Fruit fly (Drosophila melanogaster) whole organism, adult: ENCODE data around the gene Muc30E.

ENCODE experiments used
- CG11617 ChIP-seq: fragments of 200-800 bp; sonication (Bioruptor generic); optimal IDR thresholded peaks from 2 replicates; lab custom pipeline; 2017; ENCODE audit warnings: mild to moderate bottlenecking, missing biosample characterization, missing genetic modification reagents, missing genetic modification characterization
- CG12768 ChIP-seq: fragments of 200-800 bp; sonication (Bioruptor generic); optimal IDR thresholded peaks from 2 replicates; lab custom pipeline; 2017; ENCODE audit warnings: missing biosample characterization, missing genetic modification characterization, mild to moderate bottlenecking, moderate library complexity, missing genetic modification reagents
- CG14711 ChIP-seq: fragments of 200-800 bp; sonication (Bioruptor generic); optimal IDR thresholded peaks from 2 replicates; lab custom pipeline; 2018; ENCODE audit warnings: missing biosample characterization, mild to moderate bottlenecking, missing genetic modification characterization, moderate library complexity
- CG1620 ChIP-seq: fragments of 200-800 bp; sonication (Bioruptor generic); optimal IDR thresholded peaks from 2 replicates; lab custom pipeline; 2016; ENCODE audit warnings: missing biosample characterization, missing genetic modification characterization
- CG33017 ChIP-seq: fragments of 200-800 bp; sonication (Bioruptor generic); optimal IDR thresholded peaks from 2 replicates; lab custom pipeline; 2018; ENCODE audit warnings: missing biosample characterization, mild to moderate bottlenecking, missing genetic modification characterization, moderate library complexity
- CG5204 ChIP-seq: fragments of 200-800 bp; sonication (Bioruptor generic); optimal IDR thresholded peaks from 2 replicates; lab custom pipeline; 2016; ENCODE audit warnings: missing biosample characterization, missing genetic modification characterization
- CG7045 ChIP-seq: fragments of 200-800 bp; sonication (Bioruptor generic); optimal IDR thresholded peaks from 2 replicates; lab custom pipeline; 2017; ENCODE audit warnings: missing biosample characterization, mild to moderate bottlenecking, missing genetic modification characterization
- CG7101 ChIP-seq: fragments of 200-800 bp; sonication (Bioruptor generic); optimal IDR thresholded peaks from 2 replicates; lab custom pipeline; 2018; ENCODE audit warnings: missing biosample characterization, mild to moderate bottlenecking, missing genetic modification characterization, moderate library complexity
- Clk ChIP-seq: fragments of 200-800 bp; sonication (Bioruptor generic); optimal IDR thresholded peaks from 2 replicates; lab custom pipeline; 2017; ENCODE audit warnings: missing biosample characterization, missing genetic modification characterization
- Crg-1 ChIP-seq: fragments of 200-800 bp; sonication (Bioruptor generic); optimal IDR thresholded peaks from 2 replicates; lab custom pipeline; 2016; ENCODE audit warnings: missing biosample characterization, missing genetic modification characterization
- Hr96 ChIP-seq: fragments of 200-800 bp; sonication (Bioruptor generic); optimal IDR thresholded peaks from 2 replicates; lab custom pipeline; 2016; ENCODE audit warnings: missing biosample characterization, missing genetic modification characterization
- Mnt ChIP-seq: fragments of 200-800 bp; sonication (Bioruptor generic); optimal IDR thresholded peaks from 2 replicates; lab custom pipeline; 2016; ENCODE audit warnings: missing biosample characterization, mild to moderate bottlenecking, missing genetic modification characterization
- bab1 ChIP-seq: fragments of 200-800 bp; sonication (Bioruptor generic); optimal IDR thresholded peaks from 3 replicates; lab custom pipeline; 2019; ENCODE audit warnings: missing biosample characterization, mild to moderate bottlenecking, missing genetic modification characterization, moderate library complexity
- cic ChIP-seq: fragments of 200-800 bp; sonication (Bioruptor generic); optimal IDR thresholded peaks from 2 replicates; lab custom pipeline; 2017; ENCODE audit warnings: missing biosample characterization, mild to moderate bottlenecking, missing genetic modification characterization, moderate library complexity
- cnc ChIP-seq, 2 experiments: fragments of >200 bp; optimal IDR thresholded peaks; 2 replicates each; lab custom pipeline; 2017
- kay ChIP-seq: fragments of 200-800 bp; sonication (Bioruptor generic); peaks from one replicate; lab custom pipeline; 2016; ENCODE audit warnings: missing biosample characterization, missing genetic modification characterization, borderline replicate concordance
- ovo ChIP-seq: fragments of 200-800 bp; sonication (Bioruptor generic); optimal IDR thresholded peaks from 2 replicates; lab custom pipeline; 2016; ENCODE audit warnings: missing biosample characterization, missing genetic modification characterization
- pad ChIP-seq: fragments of 200-800 bp; sonication (Bioruptor generic); optimal IDR thresholded peaks from 3 replicates; lab custom pipeline; 2017; ENCODE audit warnings: missing biosample characterization, missing genetic modification characterization, mild to moderate bottlenecking, moderate library complexity, missing genetic modification reagents
- tj ChIP-seq: fragments of 200-800 bp; sonication (Bioruptor generic); optimal IDR thresholded peaks from 3 replicates; lab custom pipeline; 2017; ENCODE audit warnings: missing biosample characterization, mild to moderate bottlenecking, missing genetic modification characterization, moderate library complexity
- toe ChIP-seq: fragments of 200-800 bp; sonication (Bioruptor generic); optimal IDR thresholded peaks from 2 replicates; lab custom pipeline; 2016; ENCODE audit warnings: missing biosample characterization, missing genetic modification characterization

The Muc30E gene

dm6 chr2L:9903028-9903427 lies at the start of gene Muc30E:
TSS of gene Muc30E (minus strand) at chr2L:9903128.
- TF ChIP-seq CG7045 (GFP tag; lab: Kevin White, UChicago): no peak
- TF ChIP-seq pad (GFP tag; lab: Kevin White, UChicago): no peak
- TF ChIP-seq ovo (GFP tag; lab: Kevin White, UChicago): no peak
- TF ChIP-seq kay: no peak
- TF ChIP-seq CG1620: no peak
- TF ChIP-seq CG11617 (GFP tag; lab: Kevin White, UChicago): no peak
- no peak for TF ChIP-seq CG33017 (tag; lab: Kevin White, UChicago)
- no peak for TF ChIP-seq toe (GFP tag; lab: Kevin White, UChicago)
- TF ChIP-seq cnc (optimal IDR thresholded peaks at IDR 0.05; lab: Kevin White, UChicago): no peak
- no peak for TF ChIP-seq bab1 (GFP tag; lab: Kevin White, UChicago)
- no peak for TF ChIP-seq cic (GFP tag; lab: Kevin White, UChicago)
- TF ChIP-seq tj: no peak
- TF ChIP-seq Mnt (GFP tag; lab: Kevin White, UChicago): no peak
- TF ChIP-seq CG7101 (tag; lab: Kevin White, UChicago): no peak
- no peak for TF ChIP-seq Hr96
- no peak for TF ChIP-seq Clk (GFP tag; lab: Kevin White, UChicago)
- no peak for TF ChIP-seq CG5204 (GFP tag; lab: Kevin White, UChicago)
- TF ChIP-seq CG14711 (tag; lab: Kevin White, UChicago): no peak
- no peak for TF ChIP-seq CG12768 (GFP tag; lab: Kevin White, UChicago)

- TF ChIP-seq cic (GFP tag; lab: Kevin White, UChicago) (peak; percentile 19), Clk (GFP tag; lab: Kevin White, UChicago) (no peak), Hr96 (no peak), CG12768 (GFP tag; lab: Kevin White, UChicago) (peak; percentile 72), CG7045 (GFP tag; lab: Kevin White, UChicago) (peak; percentile 0), tj (no peak), pad (GFP tag; lab: Kevin White, UChicago) (no peak)
Observed at dm6 chr2L:9949178-9950062, 46.5 kb upstream of the Muc30E start.

dm6 chr2L:9948520-9948858 lies 45.6 kb upstream of the Muc30E start:
- no peak for TF ChIP-seq CG5204 (GFP tag; lab: Kevin White, UChicago)
- no peak for TF ChIP-seq kay
- TF ChIP-seq CG33017 (tag; lab: Kevin White, UChicago): no peak
- TF ChIP-seq Hr96: no peak
- TF ChIP-seq Clk (GFP tag; lab: Kevin White, UChicago): no peak
- no peak for TF ChIP-seq pad (GFP tag; lab: Kevin White, UChicago)

- TF ChIP-seq Hr96: no peak
- TF ChIP-seq pad (GFP tag; lab: Kevin White, UChicago): no peak
- peak; percentile 47 for TF ChIP-seq cic (GFP tag; lab: Kevin White, UChicago)
- peak; percentile 68 for TF ChIP-seq CG12768 (GFP tag; lab: Kevin White, UChicago)
- no peak for TF ChIP-seq CG7101 (tag; lab: Kevin White, UChicago)
Observed at dm6 chr2L:9947738-9948519, 45.0 kb upstream of the Muc30E start.

- TF ChIP-seq toe (GFP tag; lab: Kevin White, UChicago) (peak; percentile 18), Mnt (GFP tag; lab: Kevin White, UChicago) (peak; percentile 79), CG5204 (GFP tag; lab: Kevin White, UChicago) (no peak), Hr96 (peak; percentile 46), Crg-1 (no peak), CG7101 (tag; lab: Kevin White, UChicago) (peak; percentile 26), CG7045 (GFP tag; lab: Kevin White, UChicago) (no peak), ovo (GFP tag; lab: Kevin White, UChicago) (peak; percentile 37), CG33017 (tag; lab: Kevin White, UChicago) (peak; percentile 27), CG14711 (tag; lab: Kevin White, UChicago) (peak; percentile 11), cnc (optimal IDR thresholded peaks at IDR 0.05; lab: Kevin White, UChicago) (no peak), Clk (GFP tag; lab: Kevin White, UChicago) (peak; percentile 25), kay (no peak), CG12768 (GFP tag; lab: Kevin White, UChicago) (peak; percentile 78), pad (GFP tag; lab: Kevin White, UChicago) (peak; percentile 33), tj (peak; percentile 25), CG11617 (GFP tag; lab: Kevin White, UChicago) (no peak), CG1620 (no peak), bab1 (GFP tag; lab: Kevin White, UChicago) (peak; percentile 62), cic (GFP tag; lab: Kevin White, UChicago) (peak; percentile 79)
Observed at dm6 chr2L:9947265-9947664, 44.3 kb upstream of the Muc30E start, which contains the start of gene CG5853. TSS of gene CG5853 (minus strand) at chr2L:9947648.

- no peak for TF ChIP-seq cic (GFP tag; lab: Kevin White, UChicago)
- no peak for TF ChIP-seq CG5204 (GFP tag; lab: Kevin White, UChicago)
- TF ChIP-seq CG33017 (tag; lab: Kevin White, UChicago): no peak
Observed at dm6 chr2L:9946051-9946450, 43.1 kb upstream of the Muc30E start.
